Worm (Caenorhabditis elegans) whole organism, L4 larva: ENCODE results near the gene gcy-9.

ENCODE experiments used
- D1046.2 ChIP-seq: fragments of 200-800 bp; sonication (Bioruptor generic); IDR thresholded peaks from 2 replicates; pipeline ENCODE4 v1.3.6; 2022; ENCODE audit warnings: missing genetic modification characterization, missing compliant biosample characterization
- R02D3.7 ChIP-seq: fragments of 150-350 bp; sonication (generic microtip); optimal IDR thresholded peaks from 3 replicates; lab custom pipeline; 2014; ENCODE audit warnings: missing biosample characterization, missing genetic modification characterization
- T20F7.1 ChIP-seq: fragments of 200-800 bp; sonication (Bioruptor generic); optimal IDR thresholded peaks from 2 replicates; lab custom pipeline; 2018; ENCODE audit warnings: mild to moderate bottlenecking, missing genetic modification characterization, missing compliant biosample characterization
- Y75B8A.6 ChIP-seq: fragments of 200-800 bp; sonication (Bioruptor generic); IDR thresholded peaks from 2 replicates; pipeline ENCODE4 v1.3.6; 2022; ENCODE audit warnings: missing genetic modification reagents, missing genetic modification characterization, missing compliant biosample characterization
- aha-1 ChIP-seq: fragments of 150-350 bp; peaks from one replicate; lab custom pipeline; 2014; ENCODE audit warnings: missing biosample characterization, missing genetic modification characterization
- ceh-28 ChIP-seq: fragments of 150-350 bp; optimal IDR thresholded peaks from 2 replicates; lab custom pipeline; 2014; ENCODE audit warnings: missing biosample characterization, missing genetic modification reagents, missing genetic modification characterization
- ceh-32 ChIP-seq: sonication (generic microtip); optimal IDR thresholded peaks from 2 replicates; lab custom pipeline; 2016; ENCODE audit warnings: mild to moderate bottlenecking, missing genetic modification characterization, missing compliant biosample characterization; ENCODE audit not compliant: poor library complexity
- ceh-82 ChIP-seq: sonication (generic microtip); optimal IDR thresholded peaks from 2 replicates; lab custom pipeline; 2017; ENCODE audit warnings: missing biosample characterization, missing genetic modification characterization
- ces-1 ChIP-seq: fragments of 150-350 bp; sonication (generic microtip); optimal IDR thresholded peaks from 4 replicates; lab custom pipeline; 2014; ENCODE audit warnings: missing biosample characterization, missing genetic modification reagents, missing genetic modification characterization
- cey-2 ChIP-seq: sonication (generic microtip); optimal IDR thresholded peaks from 3 replicates; lab custom pipeline; 2017; ENCODE audit warnings: missing genetic modification characterization, mild to moderate bottlenecking, missing compliant biosample characterization, antibody characterized with exemption, borderline replicate concordance; ENCODE audit not compliant: insufficient read depth
- ctbp-1 ChIP-seq: fragments of 200-800 bp; sonication (Bioruptor generic); IDR thresholded peaks from 2 replicates; pipeline ENCODE4 v1.3.6; 2022; ENCODE audit warnings: missing genetic modification reagents, missing genetic modification characterization, missing compliant biosample characterization
- daf-16 ChIP-seq, 3 experiments: sonication (generic microtip); optimal IDR thresholded peaks; 2 replicates each; lab custom pipeline; 2016 to 2017; ENCODE audit warnings: missing genetic modification characterization in 3 of 3, missing genetic modification reagents in 3 of 3, mild to moderate bottlenecking in 2 of 3, missing compliant biosample characterization in 2 of 3, missing biosample characterization in 1 of 3, moderate library complexity in 1 of 3
- daf-19 ChIP-seq: fragments of 200-800 bp; sonication (Bioruptor generic); conservative IDR thresholded peaks from 2 replicates; pipeline ENCODE4 v1.3.6; 2022; ENCODE audit warnings: missing genetic modification characterization, missing compliant biosample characterization
- dmd-6 ChIP-seq: fragments of 200-800 bp; sonication (Bioruptor generic); IDR thresholded peaks from 2 replicates; pipeline ENCODE4 v1.3.6; 2022; ENCODE audit warnings: missing genetic modification reagents, missing genetic modification characterization, missing compliant biosample characterization
- dve-1 ChIP-seq: sonication (generic microtip); optimal IDR thresholded peaks from 2 replicates; lab custom pipeline; 2017; ENCODE audit warnings: antibody characterized with exemption, mild to moderate bottlenecking, missing genetic modification characterization, missing compliant biosample characterization; ENCODE audit not compliant: insufficient read depth
- egl-27 ChIP-seq: sonication (generic microtip); optimal IDR thresholded peaks from 3 replicates; lab custom pipeline; 2017; ENCODE audit warnings: missing biosample characterization, missing genetic modification reagents, missing genetic modification characterization
- fkh-10 ChIP-seq: fragments of 150-350 bp; optimal IDR thresholded peaks from 2 replicates; lab custom pipeline; 2014; ENCODE audit warnings: missing biosample characterization, missing genetic modification reagents, missing genetic modification characterization
- hlh-11 ChIP-seq: fragments of 200-800 bp; sonication (Bioruptor generic); optimal IDR thresholded peaks from 2 replicates; lab custom pipeline; 2018; ENCODE audit warnings: mild to moderate bottlenecking, missing genetic modification characterization, missing compliant biosample characterization
- lim-7 ChIP-seq: fragments of 200-800 bp; sonication (Bioruptor generic); IDR thresholded peaks from 2 replicates; pipeline ENCODE4 v1.3.6; 2022; ENCODE audit warnings: missing genetic modification characterization, missing compliant biosample characterization
- lin-38 ChIP-seq: fragments of 200-800 bp; sonication (Bioruptor generic); IDR thresholded peaks from 2 replicates; pipeline ENCODE4 v1.3.6; 2022; ENCODE audit warnings: missing genetic modification reagents, missing genetic modification characterization, missing compliant biosample characterization
- mdt-29 ChIP-seq: fragments of 200-800 bp; sonication (Bioruptor generic); IDR thresholded peaks from 2 replicates; pipeline ENCODE4 v1.3.6; 2022; ENCODE audit warnings: missing genetic modification reagents, missing genetic modification characterization, missing compliant biosample characterization
- mes-2 ChIP-seq: sonication (generic microtip); optimal IDR thresholded peaks from 2 replicates; lab custom pipeline; 2016; ENCODE audit warnings: missing genotype, mild to moderate bottlenecking, missing genetic modification characterization, missing compliant biosample characterization; ENCODE audit not compliant: poor library complexity, severe bottlenecking
- mxl-3 ChIP-seq: fragments of 200-800 bp; sonication (Bioruptor generic); optimal IDR thresholded peaks from 2 replicates; lab custom pipeline; 2018; ENCODE audit warnings: mild to moderate bottlenecking, missing genetic modification characterization, missing compliant biosample characterization
- nhr-10 ChIP-seq: fragments of 150-350 bp; optimal IDR thresholded peaks from 2 replicates; lab custom pipeline; 2014; ENCODE audit warnings: missing biosample characterization, missing genetic modification characterization
- nhr-102 ChIP-seq: sonication (generic microtip); optimal IDR thresholded peaks from 2 replicates; lab custom pipeline; 2016; ENCODE audit warnings: mild to moderate bottlenecking, missing genetic modification characterization, moderate library complexity, missing compliant biosample characterization
- nhr-11 ChIP-seq: fragments of 150-350 bp; optimal IDR thresholded peaks from 2 replicates; lab custom pipeline; 2014; ENCODE audit warnings: missing biosample characterization, missing genetic modification characterization
- nhr-25 ChIP-seq: sonication (generic microtip); optimal IDR thresholded peaks from 2 replicates; lab custom pipeline; 2017; ENCODE audit warnings: missing genetic modification characterization, mild to moderate bottlenecking, missing compliant biosample characterization, antibody characterized with exemption, moderate library complexity, borderline replicate concordance; ENCODE audit not compliant: insufficient read depth
- nhr-28 ChIP-seq: fragments of 150-350 bp; optimal IDR thresholded peaks from 2 replicates; lab custom pipeline; 2014; ENCODE audit warnings: missing biosample characterization, missing genetic modification characterization
- nhr-6 ChIP-seq: fragments of 150-350 bp; optimal IDR thresholded peaks from 2 replicates; lab custom pipeline; 2014; ENCODE audit warnings: missing biosample characterization, missing genetic modification characterization
- nhr-76 ChIP-seq: fragments of 150-350 bp; optimal IDR thresholded peaks from 2 replicates; lab custom pipeline; 2014; ENCODE audit warnings: missing biosample characterization, missing genetic modification characterization
- nhr-77 ChIP-seq: fragments of 150-350 bp; optimal IDR thresholded peaks from 2 replicates; lab custom pipeline; 2014; ENCODE audit warnings: missing biosample characterization, missing genetic modification characterization
- pha-4 ChIP-seq, 2 experiments: fragments of 150-350 bp in 1 of 2; fragments of 200-800 bp in 1 of 2; sonication (Bioruptor generic) in 1 of 2; IDR thresholded peaks in 1 of 2; optimal IDR thresholded peaks in 1 of 2; 2 replicates each; pipeline versions ENCODE4 v1.3.6 to Lab custom; 2014 to 2022; ENCODE audit warnings: missing genetic modification characterization in 2 of 2, missing genetic modification reagents in 2 of 2, missing biosample characterization in 1 of 2, missing compliant biosample characterization in 1 of 2
- snpc-1.2 ChIP-seq: fragments of 200-800 bp; sonication (Bioruptor generic); IDR thresholded peaks from 2 replicates; pipeline ENCODE4 v1.3.6; 2022; ENCODE audit warnings: missing genetic modification reagents, missing genetic modification characterization, missing compliant biosample characterization
- spr-1 ChIP-seq: sonication (generic microtip); optimal IDR thresholded peaks from 2 replicates; lab custom pipeline; 2016; ENCODE audit warnings: mild to moderate bottlenecking, missing genetic modification characterization, missing compliant biosample characterization
- spr-3 ChIP-seq: fragments of 200-800 bp; sonication (Bioruptor generic); optimal IDR thresholded peaks from 2 replicates; lab custom pipeline; 2018; ENCODE audit warnings: mild to moderate bottlenecking, missing genetic modification characterization, missing compliant biosample characterization
- tag-97 ChIP-seq: fragments of 200-800 bp; sonication (Bioruptor generic); IDR thresholded peaks from 2 replicates; pipeline ENCODE4 v1.3.6; 2022; ENCODE audit warnings: missing genetic modification characterization, missing compliant biosample characterization
- tra-1 ChIP-seq: fragments of 200-800 bp; sonication (Bioruptor generic); IDR thresholded peaks from 2 replicates; pipeline ENCODE4 v1.3.6; 2022; ENCODE audit warnings: missing genetic modification reagents, missing genetic modification characterization, missing compliant biosample characterization
- unc-39 ChIP-seq: sonication (generic microtip); optimal IDR thresholded peaks from 2 replicates; lab custom pipeline; 2017; ENCODE audit warnings: missing biosample characterization, missing genetic modification characterization
- unc-62 ChIP-seq, 3 experiments: fragments of 150-350 bp in 1 of 3; sonication (generic microtip); optimal IDR thresholded peaks in 2 of 3; peaks in 1 of 3; 1 replicate in 1 of 3; 2 replicates in 2 of 3; lab custom pipeline; 2014 to 2017; ENCODE audit warnings: missing biosample characterization in 3 of 3, missing genetic modification characterization in 3 of 3, missing genetic modification reagents in 3 of 3, missing genotype in 1 of 3
- vab-7 ChIP-seq: fragments of 200-800 bp; sonication (Bioruptor generic); IDR thresholded peaks from 2 replicates; pipeline ENCODE4 v1.3.6; 2022; ENCODE audit warnings: missing genetic modification reagents, missing genetic modification characterization, missing compliant biosample characterization
- zfp-2 ChIP-seq: sonication (generic microtip); optimal IDR thresholded peaks from 2 replicates; lab custom pipeline; 2016; ENCODE audit warnings: mild to moderate bottlenecking, missing genetic modification characterization, missing compliant biosample characterization
- zip-11 ChIP-seq: fragments of 200-800 bp; sonication (Bioruptor generic); IDR thresholded peaks from 2 replicates; pipeline ENCODE4 v1.3.6; 2022; ENCODE audit warnings: missing genetic modification characterization, missing compliant biosample characterization

The gcy-9 gene

DNA sequence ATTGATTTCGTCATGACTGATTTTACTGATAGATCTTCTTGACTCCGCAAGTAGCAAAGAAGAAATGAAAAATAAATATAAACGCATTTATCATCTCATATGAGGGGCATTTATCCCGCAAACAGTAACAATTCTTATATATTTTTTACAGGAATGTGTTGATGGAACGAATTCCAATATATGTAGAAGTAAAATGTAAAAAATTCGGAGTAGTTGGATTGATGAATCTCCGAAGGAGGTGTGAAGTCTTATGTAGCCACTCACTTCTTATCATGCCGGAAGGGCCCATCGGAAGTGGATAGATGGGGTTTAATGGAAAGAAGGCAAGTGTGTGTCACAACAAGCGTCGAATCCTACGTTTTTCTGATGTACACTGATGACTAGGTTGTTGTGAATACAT is at the start of gene gcy-9:
gcy-9 (minus strand) TSS at position 101 of the 400 bp plus-strand sequence.
- TF ChIP-seq ceh-82 (tag; lab: Kevin White, UChicago) (no peak), ceh-28 (no peak), nhr-28 (tag; lab: Kevin White, UChicago) (no peak), nhr-76 (tag; lab: Kevin White, UChicago) (no peak), zfp-2 (tag; lab: Kevin White, UChicago) (no peak), ceh-32 (tag; lab: Kevin White, UChicago) (no peak), mes-2 (no peak), mdt-29 (GFP tag; lab: Robert Waterston, UW) (no peak), mxl-3 (no peak)

- TF ChIP-seq dve-1 (tag; lab: Kevin White, UChicago) (no peak), nhr-77 (tag; lab: Kevin White, UChicago) (no peak), spr-1 (tag; lab: Kevin White, UChicago) (no peak), nhr-10 (tag; lab: Kevin White, UChicago) (no peak), lim-7 (GFP tag; lab: Robert Waterston, UW) (no peak), fkh-10 (peak; percentile 95), ctbp-1 (GFP tag; lab: Robert Waterston, UW) (peak; percentile 62; the same call in 1 of the 2 replicates), R02D3.7 (tag; lab: Kevin White, UChicago) (no peak), daf-19 (GFP tag; lab: Robert Waterston, UW) (no peak), ces-1 (GFP tag; lab: Kevin White, UChicago) (peak; percentile 90), egl-27 (tag; lab: Kevin White, UChicago) (no peak), unc-62 (GFP tag; optimal IDR thresholded peaks at IDR 0.05 in 1 of 2; lab: Kevin White, UChicago) (peak in 1 of 2 experiments; percentile 5), unc-62 (tag; optimal IDR thresholded peaks at IDR 0.05; lab: Kevin White, UChicago) (no peak), tra-1 (no peak)
Observed at ce11 chrX:11386903-11387302, 49.2 kb upstream of the gcy-9 start.

- no peak for TF ChIP-seq snpc-1.2 (GFP tag; lab: Robert Waterston, UW)
- TF ChIP-seq nhr-76 (tag; lab: Kevin White, UChicago), result no peak
- TF ChIP-seq dmd-6 (GFP tag; lab: Robert Waterston, UW), result no peak
Observed at ce11 chrX:11385916-11386315, 48.2 kb upstream of the gcy-9 start.

- no peak for TF ChIP-seq vab-7 (GFP tag; lab: Robert Waterston, UW)
- no peak for TF ChIP-seq spr-3 (GFP tag; lab: Kevin White, UChicago)
- TF ChIP-seq zip-11 (GFP tag; lab: Robert Waterston, UW), result no peak
- no peak for TF ChIP-seq nhr-102 (tag; lab: Kevin White, UChicago)
- no peak for TF ChIP-seq cey-2
- no peak for TF ChIP-seq unc-39 (tag; lab: Kevin White, UChicago)
- TF ChIP-seq nhr-11 (tag; lab: Kevin White, UChicago), result no peak
- TF ChIP-seq aha-1 (tag; lab: Kevin White, UChicago), result peak; percentile 74
- no peak for TF ChIP-seq daf-16 (GFP tag; optimal IDR thresholded peaks at IDR 0.05; lab: Kevin White, UChicago)
- no peak for TF ChIP-seq daf-16 (tag; optimal IDR thresholded peaks at IDR 0.05; lab: Kevin White, UChicago)
- no peak for TF ChIP-seq zfp-2 (tag; lab: Kevin White, UChicago)
- no peak for TF ChIP-seq D1046.2
- TF ChIP-seq hlh-11, result peak; percentile 26
- no peak for TF ChIP-seq lin-38 (GFP tag; lab: Robert Waterston, UW)
- 0 out of 2 replicates have a peak, but pooled peaks have one; percentile 46 for TF ChIP-seq tag-97 (GFP tag; lab: Robert Waterston, UW)
- TF ChIP-seq Y75B8A.6 (GFP tag; lab: Robert Waterston, UW), result no peak
- no peak for TF ChIP-seq ces-1 (GFP tag; lab: Kevin White, UChicago)
- TF ChIP-seq dmd-6 (GFP tag; lab: Robert Waterston, UW), result no peak
- TF ChIP-seq nhr-25 (tag; lab: Kevin White, UChicago), result no peak
- TF ChIP-seq pha-4 (GFP tag; IDR thresholded peaks at IDR 0.05; lab: Robert Waterston, UW), result no peak
- no peak for TF ChIP-seq pha-4 (tag; optimal IDR thresholded peaks at IDR 0.05; lab: Kevin White, UChicago)
- no peak for TF ChIP-seq T20F7.1
- no peak for TF ChIP-seq nhr-6 (tag; lab: Kevin White, UChicago)
Observed at ce11 chrX:11384534-11385441, 47.1 kb upstream of the gcy-9 start, which contains the start of the genes F08B12.11 and prmn-1. F08B12.11 (plus strand) TSS chrX:11385054. prmn-1 (plus strand) TSS chrX:11385084.
